Fruit fly (Drosophila melanogaster): ENCODE measurements around the gene mTerf5.

Gene mTerf5

DNA sequence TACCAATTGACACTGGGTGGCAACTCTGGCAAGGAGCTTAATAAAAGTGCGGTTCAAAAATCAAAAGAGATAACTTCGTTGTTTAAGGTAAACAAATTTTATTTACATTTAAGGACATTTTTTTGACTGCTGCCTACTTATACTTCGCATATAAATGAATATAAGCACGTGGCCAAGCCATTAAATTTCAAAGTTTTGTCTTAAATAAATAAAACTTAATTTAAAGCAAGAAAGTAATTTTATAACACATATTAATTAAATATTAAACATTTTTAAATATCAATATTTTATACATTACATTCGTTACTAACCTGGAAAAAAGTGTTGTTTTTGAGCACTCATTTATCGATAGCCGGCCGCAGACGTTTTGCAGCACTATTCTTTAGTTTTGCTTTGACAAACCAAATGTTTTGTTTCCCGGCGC lies 34.8 kb downstream of the mTerf5 start, which contains the start of the genes CG12321 and MED17 (continued):
- TF ChIP-seq Bteb2 (GFP tag; optimal IDR thresholded peaks at IDR 0.05): peak; percentile 66
- TF ChIP-seq Dad (GFP tag; optimal IDR thresholded peaks at IDR 0.05): no peak
- TF ChIP-seq knrl (GFP tag; IDR thresholded peaks at IDR 0.05; ENCODE audit: partially characterized antibody): 0 out of 3 replicates have a peak, but pooled peaks have one; percentile 14
- TF ChIP-seq CG5180 (GFP tag; optimal IDR thresholded peaks at IDR 0.05): no peak
- peak; percentile 75 for TF ChIP-seq CG17328 (GFP tag; IDR thresholded peaks at IDR 0.05)
- TF ChIP-seq Eip74EF (GFP tag; optimal IDR thresholded peaks at IDR 0.05): peak in 1 of 2 experiments; percentile 76
- no peak for TF ChIP-seq pb (GFP tag; optimal IDR thresholded peaks at IDR 0.05)
- TF ChIP-seq CG7786 (GFP tag; optimal IDR thresholded peaks at IDR 0.05): peak; percentile 56
- TF ChIP-seq Atf-2 (GFP tag; optimal IDR thresholded peaks at IDR 0.05): peak; percentile 29
- TF ChIP-seq onecut (GFP tag; IDR thresholded peaks at IDR 0.05): peak; percentile 64
- TF ChIP-seq CG3065 (GFP tag; optimal IDR thresholded peaks at IDR 0.05): peak; percentile 82
- TF ChIP-seq CG12744 (GFP tag; optimal IDR thresholded peaks at IDR 0.05): peak; percentile 49
- peak; percentile 50 for TF ChIP-seq CrebB (tag; optimal IDR thresholded peaks at IDR 0.05)
- peak; percentile 69 for TF ChIP-seq CG6654 (GFP tag; optimal IDR thresholded peaks at IDR 0.05)
- peak; percentile 97 for TF ChIP-seq CG9932 (GFP tag; IDR thresholded peaks at IDR 0.05)
- peak; percentile 22 for TF ChIP-seq CG9797 (GFP tag; optimal IDR thresholded peaks at IDR 0.05)
- TF ChIP-seq ATbp (GFP tag; optimal IDR thresholded peaks at IDR 0.05): no peak
- TF ChIP-seq dysf (GFP tag; IDR thresholded peaks at IDR 0.05): peak; percentile 87
- TF ChIP-seq Optix (GFP tag; IDR thresholded peaks at IDR 0.05): peak; percentile 57; the same call in 1 of the 3 replicates
- peak; percentile 18 for TF ChIP-seq repo (GFP tag; optimal IDR thresholded peaks at IDR 0.05)
- peak; percentile 96 for TF ChIP-seq CG17361 (GFP tag; IDR thresholded peaks at IDR 0.05)
- peak; percentile 79 for TF ChIP-seq cato (GFP tag; optimal IDR thresholded peaks at IDR 0.05; ENCODE audit: borderline replicate concordance)
- peak; percentile 74; the same call in 2 of the 3 replicates for TF ChIP-seq C15 (GFP tag; IDR thresholded peaks at IDR 0.05)
- peak; percentile 54; the same call in 1 of the 2 replicates for TF ChIP-seq dimm (GFP tag; IDR thresholded peaks at IDR 0.05)
- TF ChIP-seq ac (GFP tag; optimal IDR thresholded peaks at IDR 0.05): peak; percentile 11
- no peak for TF ChIP-seq CG31365 (tag; optimal IDR thresholded peaks at IDR 0.05)
- peak; percentile 85 for TF ChIP-seq CG30431 (GFP tag; optimal IDR thresholded peaks at IDR 0.05)
- TF ChIP-seq gfzf (GFP tag; optimal IDR thresholded peaks at IDR 0.05): no peak
- no peak for TF ChIP-seq CG6791 (GFP tag; IDR thresholded peaks at IDR 0.05; ENCODE audit: partially characterized antibody)
- peak; percentile 88 for TF ChIP-seq CG12104 (GFP tag; optimal IDR thresholded peaks at IDR 0.05)
- TF ChIP-seq CG13624 (GFP tag; optimal IDR thresholded peaks at IDR 0.05): peak; percentile 60
- TF ChIP-seq CG10321 (GFP tag; IDR thresholded peaks at IDR 0.05): peak; percentile 43; the same call in 1 of the 2 replicates
- peak; percentile 46 for TF ChIP-seq CG8765 (GFP tag; IDR thresholded peaks at IDR 0.05)
- TF ChIP-seq CG12659 (GFP tag; optimal IDR thresholded peaks at IDR 0.05): peak; percentile 96
- peak; percentile 84 for TF ChIP-seq CG17359 (tag; optimal IDR thresholded peaks at IDR 0.05)
- peak; percentile 88 for TF ChIP-seq lmd (GFP tag; IDR thresholded peaks at IDR 0.05)
- peak; percentile 56; the same call in 1 of the 3 replicates for TF ChIP-seq jigr1 (GFP tag; IDR thresholded peaks at IDR 0.05)
- TF ChIP-seq CG12071 (GFP tag; optimal IDR thresholded peaks at IDR 0.05): no peak
- TF ChIP-seq Gug (GFP tag; IDR thresholded peaks at IDR 0.05): peak; percentile 80
- TF ChIP-seq salm (tag; optimal IDR thresholded peaks at IDR 0.05): no peak
- TF ChIP-seq Abd-B (GFP tag; optimal IDR thresholded peaks at IDR 0.05): peak; percentile 94
- TF ChIP-seq CG10654 (GFP tag; optimal IDR thresholded peaks at IDR 0.05): peak; percentile 87
- TF ChIP-seq CG15011 (GFP tag; optimal IDR thresholded peaks at IDR 0.05): peak; percentile 63
- TF ChIP-seq Dll (GFP tag; IDR thresholded peaks at IDR 0.05; ENCODE audit: partially characterized antibody): 0 out of 4 replicates have a peak, but pooled peaks have one; percentile 45
- peak; percentile 73 for TF ChIP-seq B-H1 (GFP tag; IDR thresholded peaks at IDR 0.05)
- TF ChIP-seq crp (GFP tag; optimal IDR thresholded peaks at IDR 0.05): peak in 1 of 2 experiments; percentile 53
- TF ChIP-seq Trl (optimal IDR thresholded peaks at IDR 0.05): no peak
- TF ChIP-seq Trl (GFP tag; optimal IDR thresholded peaks at IDR 0.05): peak; percentile 19
- TF ChIP-seq nau (GFP tag; optimal IDR thresholded peaks at IDR 0.05): no peak
- peak; percentile 78 for TF ChIP-seq D19B (GFP tag; optimal IDR thresholded peaks at IDR 0.05)
